Fruit fly (Drosophila melanogaster): Measurements from ENCODE around the gene CG42521.
A peak's percentile ranks its signal among the peaks of the same experiment; 100 is the strongest.

CG42521 gene

DNA sequence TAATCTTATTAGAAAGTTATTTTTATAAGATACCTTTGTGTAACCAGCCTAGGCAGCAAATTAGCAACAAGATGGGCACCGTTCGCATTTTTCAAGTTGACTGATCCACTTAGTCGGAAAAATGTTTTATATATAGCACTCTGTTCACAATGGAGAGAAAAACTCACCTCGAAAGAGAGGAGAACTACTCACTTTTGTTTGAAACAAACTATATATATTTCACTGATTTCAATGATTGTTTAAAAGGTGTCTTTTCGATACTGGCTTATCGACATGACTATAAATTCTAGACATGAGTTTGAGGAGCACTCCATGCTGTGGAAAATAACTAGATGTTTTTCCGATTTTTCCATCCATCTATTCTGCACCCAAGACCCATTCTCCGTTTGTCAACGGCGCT lies at the start of gene CG42521:
Gene CG42521, minus strand, starts transcription at position 101 of the 400 bp plus-strand sequence.
- TF ChIP-seq CTCF (optimal IDR thresholded peaks at IDR 0.05) (no peak), CG8478 (optimal IDR thresholded peaks at IDR 0.05) (no peak)

DNA sequence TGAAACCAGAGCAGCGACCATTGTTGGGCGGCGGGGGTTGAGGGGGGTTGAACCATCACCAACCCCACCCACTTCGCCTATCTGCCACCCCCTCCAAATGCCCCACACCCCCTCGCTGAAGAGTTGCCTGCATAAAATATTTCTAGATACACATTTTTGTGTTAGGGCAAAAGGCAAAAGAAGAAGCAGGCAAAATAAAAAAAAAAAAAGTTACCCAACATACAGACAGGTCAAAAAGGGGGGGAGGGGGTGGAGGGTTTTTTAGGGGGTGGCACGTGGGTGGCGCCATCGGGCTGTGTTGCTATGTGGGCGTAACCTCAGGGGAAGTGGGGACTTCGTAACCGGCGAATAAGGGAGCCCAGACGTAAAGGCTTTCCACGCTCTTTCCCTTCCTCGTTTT lies 49.2 kb upstream of the CG42521 start:
- no peak for TF ChIP-seq CG8478 (optimal IDR thresholded peaks at IDR 0.05)
- TF ChIP-seq CTCF (optimal IDR thresholded peaks at IDR 0.05) = no peak

DNA sequence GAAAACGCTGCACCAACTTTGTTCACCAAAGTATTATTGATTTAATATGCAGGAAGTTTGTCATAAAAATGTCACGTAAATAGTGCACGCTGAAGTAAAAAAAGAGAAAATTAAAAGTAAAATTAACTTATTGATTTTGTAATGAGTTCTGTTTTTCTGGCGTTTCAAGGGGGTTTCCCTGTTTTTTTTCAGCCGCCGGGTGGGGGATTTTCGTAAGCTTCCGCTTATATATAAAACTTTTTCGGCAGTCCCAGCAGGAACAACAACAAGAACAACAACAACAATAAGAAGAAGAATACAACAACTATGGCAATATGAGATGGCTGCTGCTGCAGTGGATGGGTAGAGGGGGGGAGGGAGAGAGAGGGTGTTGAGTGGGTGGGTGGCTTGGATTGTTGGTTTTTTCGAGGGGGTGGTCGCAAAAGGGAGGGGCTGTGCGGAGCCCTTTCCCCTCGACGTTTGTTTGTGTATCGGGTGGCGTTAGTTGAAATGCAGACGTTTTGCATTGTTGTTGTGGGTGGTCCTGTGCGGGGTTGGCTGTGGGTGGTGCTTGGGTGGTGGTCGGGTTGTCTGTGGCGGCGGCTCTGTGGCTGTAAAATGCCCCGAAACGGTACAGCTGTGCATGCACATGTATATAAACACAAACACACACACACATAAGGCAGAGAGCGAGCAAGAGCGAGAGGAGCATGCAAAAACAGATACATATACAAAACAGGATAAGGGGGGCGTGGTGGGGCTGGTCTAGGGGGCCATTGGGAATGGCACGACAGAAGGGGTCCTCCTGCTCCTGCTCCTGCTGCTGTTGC lies 46.4 kb upstream of the CG42521 start:
- TF ChIP-seq CTCF (optimal IDR thresholded peaks at IDR 0.05) (no peak), CG8478 (optimal IDR thresholded peaks at IDR 0.05) (no peak)

DNA sequence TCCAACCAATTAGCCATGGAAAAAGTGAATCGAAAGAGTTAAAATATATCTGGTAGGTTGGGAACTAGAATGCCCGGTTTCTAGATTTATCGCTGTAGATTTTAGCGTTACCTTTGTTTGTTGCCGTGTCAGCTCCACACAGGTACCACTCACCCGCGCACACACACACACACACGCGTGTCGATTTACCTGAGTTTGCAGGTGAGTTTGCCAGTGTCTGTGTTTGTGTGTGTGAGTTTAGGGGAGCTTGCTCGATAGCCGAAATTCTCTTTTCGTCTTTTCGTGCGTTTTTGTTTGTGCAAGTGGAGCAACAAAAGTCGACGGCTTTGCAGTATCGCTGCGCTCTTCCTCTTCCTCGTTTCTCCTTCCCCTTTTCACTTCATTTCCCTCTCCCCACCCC lies 44.0 kb upstream of the CG42521 start:
- TF ChIP-seq CG8478 (optimal IDR thresholded peaks at IDR 0.05) = no peak
- TF ChIP-seq CTCF (optimal IDR thresholded peaks at IDR 0.05) = no peak

DNA sequence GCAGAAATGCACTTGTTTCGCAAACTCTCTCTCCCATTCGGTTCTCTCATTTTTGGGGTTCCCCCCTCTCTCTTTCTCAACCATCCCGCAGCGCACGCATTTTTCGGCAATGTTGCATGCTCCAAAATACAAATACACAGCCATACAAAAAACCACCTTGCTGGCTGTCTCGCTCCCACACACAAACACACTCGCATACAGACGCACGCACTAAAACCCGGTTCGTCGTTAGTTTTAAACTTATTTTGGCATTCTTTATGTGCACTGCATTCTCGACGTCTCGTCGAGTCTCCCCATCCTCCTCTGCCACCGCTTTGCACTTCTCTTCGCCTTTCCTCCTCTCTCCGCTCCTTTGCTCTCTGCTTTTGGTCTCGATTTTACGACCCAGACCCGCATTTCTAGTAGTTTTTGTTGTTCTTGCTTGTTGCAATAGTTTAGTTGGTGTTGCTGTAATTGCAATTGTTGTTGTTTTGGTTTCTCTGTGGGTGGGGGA lies 43.2 kb upstream of the CG42521 start:
- no peak for TF ChIP-seq CTCF (optimal IDR thresholded peaks at IDR 0.05)
- TF ChIP-seq CG8478 (optimal IDR thresholded peaks at IDR 0.05) = no peak

DNA sequence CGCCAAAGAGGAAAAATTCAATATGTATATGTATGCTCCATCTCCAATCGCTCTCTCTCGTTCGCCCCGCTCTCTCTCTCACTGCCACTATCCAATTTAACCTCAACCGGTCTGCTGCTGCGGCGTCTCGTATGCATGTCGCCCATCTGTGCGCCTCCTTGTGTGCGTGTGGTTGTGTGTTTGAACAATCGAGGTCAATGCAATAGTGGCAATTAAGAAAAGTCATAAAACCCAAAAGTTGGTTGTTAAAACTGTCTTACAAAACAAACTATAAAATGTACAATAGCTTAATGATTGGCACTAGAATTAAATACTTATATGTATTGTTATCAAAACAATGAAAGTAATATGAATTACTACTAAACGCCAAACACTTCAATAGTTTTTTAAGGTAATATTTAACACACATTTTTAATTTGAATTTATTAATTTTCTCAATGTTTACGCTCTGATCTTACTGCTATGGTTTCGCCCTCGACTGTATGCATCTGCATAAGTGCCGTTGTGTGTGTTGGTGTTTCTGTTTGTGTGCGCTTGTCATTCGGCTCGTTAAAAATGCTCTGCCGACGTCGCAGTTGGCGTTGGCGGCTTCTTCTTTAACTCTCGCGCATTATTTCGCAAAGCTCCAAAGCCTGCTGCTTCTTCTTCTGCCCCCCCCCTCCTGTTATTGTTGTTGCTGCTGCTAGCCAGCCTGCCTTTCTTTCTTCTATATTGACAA lies 42.2 kb upstream of the CG42521 start:
- no peak for TF ChIP-seq CTCF (optimal IDR thresholded peaks at IDR 0.05)
- no peak for TF ChIP-seq CG8478 (optimal IDR thresholded peaks at IDR 0.05)

DNA sequence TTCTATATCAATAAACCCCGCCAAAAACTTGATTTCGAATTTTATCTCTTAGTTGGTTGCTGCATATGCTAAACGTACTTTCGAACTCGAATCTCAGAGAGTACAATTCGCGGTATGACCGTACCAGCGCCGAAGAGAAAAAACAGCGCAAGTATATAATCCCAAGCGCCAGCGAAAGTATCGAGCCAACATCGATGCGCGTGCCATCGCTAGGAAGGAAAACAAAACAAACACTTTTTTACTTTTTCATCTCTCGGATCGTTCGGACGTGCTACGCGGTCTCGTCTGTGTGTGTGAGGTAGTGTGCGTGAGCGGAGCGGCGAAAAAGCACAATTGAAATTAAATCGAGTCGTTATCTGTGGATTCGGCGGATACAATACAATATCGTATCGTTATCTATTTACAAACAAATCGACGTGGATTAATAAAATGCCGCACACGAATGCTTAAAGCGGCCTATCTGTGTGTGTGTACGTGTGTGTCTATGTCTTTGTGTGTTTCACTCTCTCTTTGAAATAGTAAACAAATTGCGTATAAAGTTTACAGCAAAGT lies 41.2 kb upstream of the CG42521 start, which contains the start of gene simj:
Gene simj, plus strand, starts transcription at position 229 of the 552 bp plus-strand sequence.
- TF ChIP-seq CTCF (optimal IDR thresholded peaks at IDR 0.05) = peak; percentile 53 to 57
- TF ChIP-seq CG8478 (optimal IDR thresholded peaks at IDR 0.05) = no peak

DNA sequence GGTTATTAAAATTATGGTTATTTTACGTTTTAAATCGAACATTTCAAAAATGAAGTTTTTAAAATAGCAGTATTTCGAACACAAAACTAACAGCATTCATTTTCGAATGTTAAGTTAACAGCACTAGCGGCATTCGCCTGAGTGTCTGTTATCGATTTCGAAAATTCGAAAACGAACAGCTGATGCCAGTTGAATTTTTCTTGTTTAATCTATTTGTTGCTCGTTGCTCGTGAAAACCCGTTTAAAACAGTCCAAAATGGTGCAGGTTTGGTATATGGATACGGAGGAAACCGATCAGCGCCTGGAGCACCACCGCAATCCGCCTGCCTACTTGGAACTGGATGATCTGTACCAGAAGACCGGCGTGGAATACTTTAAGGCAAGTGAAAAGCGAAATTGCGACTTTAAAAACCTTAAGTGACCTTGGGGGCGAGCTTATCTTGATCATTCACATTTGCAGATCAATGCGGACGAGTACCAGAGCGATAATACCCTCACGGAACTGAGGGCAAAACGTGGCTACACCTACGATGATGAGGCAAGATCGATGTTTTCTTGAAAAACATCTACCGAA lies 39.9 kb upstream of the CG42521 start, which contains the start of gene Adi1:
Gene Adi1, plus strand, starts transcription at position 187 of the 574 bp plus-strand sequence.
- TF ChIP-seq CTCF (optimal IDR thresholded peaks at IDR 0.05) = no peak
- TF ChIP-seq CG8478 (optimal IDR thresholded peaks at IDR 0.05) = no peak

DNA sequence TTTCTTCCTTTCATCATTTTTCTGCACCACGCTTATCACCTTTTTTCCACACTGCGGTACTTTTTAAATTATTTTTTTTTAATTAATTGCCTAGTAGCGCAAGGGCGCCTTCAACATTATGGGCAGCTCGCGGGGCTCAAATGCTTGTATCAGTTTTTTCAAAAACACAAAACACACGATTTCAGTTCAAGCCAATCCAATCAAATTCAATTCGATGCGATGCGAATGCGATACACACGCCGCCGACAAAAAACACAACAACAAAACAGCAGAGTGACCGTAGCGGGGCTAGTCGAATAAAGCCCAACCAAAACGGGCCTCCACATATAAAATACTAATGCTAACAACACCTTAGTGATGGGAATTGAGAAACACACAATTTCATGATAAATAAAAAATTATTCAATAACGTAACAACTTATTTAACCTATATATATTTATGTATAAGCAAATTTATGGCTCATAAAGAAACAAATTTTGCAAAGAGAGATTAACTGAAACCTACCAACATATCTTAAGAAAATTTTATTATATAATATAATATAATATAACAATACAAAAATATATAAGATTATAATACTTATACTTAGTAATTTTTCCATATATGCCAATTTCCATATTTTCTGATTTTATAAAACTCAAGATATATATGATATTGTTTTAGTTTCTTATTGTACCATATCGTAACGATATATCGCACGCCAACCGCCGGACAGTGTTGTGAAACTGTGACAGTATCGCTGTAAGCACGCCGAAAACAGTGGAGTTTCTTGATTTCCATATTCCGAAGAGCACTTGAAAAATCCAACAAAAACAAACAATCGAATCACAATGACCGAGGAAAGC lies 37.6 kb upstream of the CG42521 start, which contains the start of the genes CG32066 and CG8003:
Gene CG32066, minus strand, starts transcription at position 270 of the 846 bp plus-strand sequence.
Gene CG8003, plus strand, starts transcription at position 732 of the 846 bp plus-strand sequence.
- TF ChIP-seq CG8478 (optimal IDR thresholded peaks at IDR 0.05) (no peak), CTCF (optimal IDR thresholded peaks at IDR 0.05) (no peak)

DNA sequence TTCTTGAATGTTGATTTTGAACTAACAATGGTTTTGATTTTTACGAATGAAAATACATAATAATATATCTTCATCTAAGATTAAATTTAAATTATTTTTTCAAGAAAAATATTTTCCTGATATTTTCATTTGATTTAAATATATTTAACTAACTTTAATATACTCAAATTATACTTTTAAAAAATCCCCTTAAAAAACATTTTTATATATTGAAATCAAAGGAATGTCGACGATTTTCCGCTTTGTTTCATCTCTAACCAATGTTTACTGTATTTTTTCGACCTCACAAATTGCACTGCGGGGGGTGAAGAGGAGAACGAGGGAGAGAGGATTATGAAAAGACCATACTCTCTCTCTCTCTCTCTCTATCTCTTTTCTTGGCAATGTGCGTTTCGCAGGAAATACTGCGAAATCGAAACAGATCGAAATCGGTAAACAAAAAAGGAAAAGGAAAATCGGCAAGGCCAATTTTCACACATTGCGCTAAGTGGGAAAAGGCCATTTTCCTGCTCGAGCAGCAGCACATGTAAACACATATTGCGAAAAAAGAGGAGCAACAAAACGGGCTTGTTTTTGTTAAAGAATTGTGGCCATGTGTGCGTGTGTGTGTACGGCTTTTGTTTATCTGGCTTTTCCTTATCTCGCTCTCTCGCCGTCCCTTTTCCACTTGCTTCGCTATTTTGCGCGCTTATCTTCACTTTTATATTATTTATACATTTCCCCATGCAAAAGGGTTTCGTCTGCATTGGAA lies 36.8 kb upstream of the CG42521 start:
- TF ChIP-seq CG8478 (optimal IDR thresholded peaks at IDR 0.05) (no peak), CTCF (optimal IDR thresholded peaks at IDR 0.05) (no peak)

DNA sequence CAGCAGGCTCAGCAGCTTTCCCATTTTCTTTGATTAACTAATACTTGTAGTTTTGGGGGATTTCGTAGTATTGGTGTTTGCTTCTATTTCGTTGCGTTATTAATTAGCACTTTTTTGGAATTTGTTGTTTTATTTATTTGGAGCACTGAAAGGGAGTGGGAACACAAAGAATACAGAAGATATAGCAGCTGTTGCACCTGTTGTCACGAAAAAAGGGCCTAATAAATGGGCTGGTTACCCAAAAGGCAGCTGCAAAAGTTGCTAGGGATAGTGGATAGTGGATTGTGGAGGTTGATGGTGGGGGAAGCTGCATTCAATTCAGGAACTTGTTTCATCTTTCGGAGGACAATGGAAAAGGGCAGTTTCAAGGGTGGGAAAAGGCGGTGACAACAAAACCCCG lies 36.1 kb upstream of the CG42521 start:
- TF ChIP-seq CTCF (optimal IDR thresholded peaks at IDR 0.05) (no peak), CG8478 (optimal IDR thresholded peaks at IDR 0.05) (no peak)

DNA sequence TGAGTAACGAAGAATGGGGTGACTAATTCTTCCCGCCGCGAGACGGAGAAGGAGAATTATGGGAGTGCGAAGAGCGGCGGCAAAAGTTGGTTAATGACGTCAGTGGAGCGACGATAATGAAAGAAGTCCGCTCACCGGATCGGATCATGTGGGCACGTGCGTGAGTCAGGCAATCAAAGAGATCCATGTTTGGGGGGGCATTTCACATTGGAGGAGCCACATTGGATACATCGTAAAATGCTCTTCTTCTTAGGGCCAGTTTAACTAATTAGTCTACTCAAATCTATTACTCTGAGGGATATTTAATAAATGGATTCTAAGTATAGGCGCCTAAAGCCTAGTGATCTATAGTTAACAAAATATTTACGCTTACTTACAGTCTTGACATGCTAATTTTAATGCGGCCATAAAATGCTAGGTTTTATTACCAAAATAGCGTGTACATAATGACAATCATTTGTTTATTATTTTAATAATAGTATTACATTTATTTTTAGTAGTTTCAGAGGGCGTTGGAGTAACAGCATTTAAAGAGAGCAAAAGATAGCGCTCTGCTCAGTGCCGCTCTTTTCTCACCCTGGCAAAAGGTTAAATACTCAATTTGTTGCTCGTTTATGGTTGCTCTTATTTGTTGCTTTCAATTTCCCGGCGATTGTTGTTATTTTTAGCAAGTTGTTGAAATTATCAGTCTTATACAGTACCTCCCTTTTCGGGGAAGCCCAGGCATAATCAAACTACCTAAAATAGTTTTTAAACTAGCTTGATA lies 35.2 kb upstream of the CG42521 start:
- TF ChIP-seq CG8478 (optimal IDR thresholded peaks at IDR 0.05) = no peak
- no peak for TF ChIP-seq CTCF (optimal IDR thresholded peaks at IDR 0.05)

DNA sequence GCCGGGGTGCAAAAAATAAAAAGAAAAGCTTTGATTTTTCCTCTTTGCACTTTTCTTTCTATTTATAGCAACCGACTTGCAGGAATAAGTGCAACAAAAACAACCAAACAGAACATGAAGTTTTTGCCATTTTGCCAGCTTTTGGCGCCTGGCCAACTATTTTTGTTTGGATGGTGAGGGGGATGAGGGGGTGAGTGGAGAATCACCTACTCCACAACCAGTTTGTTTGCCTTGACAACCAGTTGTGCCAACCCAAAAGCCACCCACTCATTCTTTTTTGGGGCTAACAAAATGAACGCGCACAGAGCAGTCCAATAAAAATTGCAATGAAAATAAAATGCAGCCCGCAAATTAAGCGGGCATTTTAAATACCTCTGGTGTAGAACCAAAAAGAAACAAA lies 33.9 kb upstream of the CG42521 start:
- TF ChIP-seq CTCF (optimal IDR thresholded peaks at IDR 0.05) = no peak
- TF ChIP-seq CG8478 (optimal IDR thresholded peaks at IDR 0.05) = no peak
